Worm (Caenorhabditis elegans) whole organism, L1 larva: ENCODE measurements around the gene gpa-8.

ENCODE experiments used
- C04F5.9 ChIP-seq: sonication (generic microtip); optimal IDR thresholded peaks from 2 replicates; lab custom pipeline; 2016; ENCODE audit warnings: missing genetic modification characterization, missing compliant biosample characterization
- C34B4.2 ChIP-seq: sonication (generic microtip); optimal IDR thresholded peaks from 2 replicates; lab custom pipeline; 2017; ENCODE audit warnings: mild to moderate bottlenecking, missing genetic modification characterization, missing compliant biosample characterization
- aha-1 ChIP-seq: fragments of 150-350 bp; optimal IDR thresholded peaks from 2 replicates; lab custom pipeline; 2014; ENCODE audit warnings: missing biosample characterization, missing genetic modification characterization
- alr-1 ChIP-seq: fragments of 200-800 bp; sonication (Bioruptor generic); optimal IDR thresholded peaks from 2 replicates; lab custom pipeline; 2018; ENCODE audit warnings: borderline replicate concordance, mild to moderate bottlenecking, missing genetic modification characterization, missing compliant biosample characterization
- blmp-1 ChIP-seq: fragments of 150-350 bp; optimal IDR thresholded peaks from 2 replicates; lab custom pipeline; 2014; ENCODE audit warnings: missing biosample characterization, missing genetic modification characterization
- ceh-8 ChIP-seq: fragments of 200-800 bp; sonication (Bioruptor generic); optimal IDR thresholded peaks from 2 replicates; lab custom pipeline; 2018; ENCODE audit warnings: mild to moderate bottlenecking, missing genetic modification characterization, moderate library complexity, missing compliant biosample characterization
- ceh-90 ChIP-seq: sonication (generic microtip); optimal IDR thresholded peaks from 2 replicates; lab custom pipeline; 2016; ENCODE audit warnings: missing genetic modification characterization, missing compliant biosample characterization
- ces-1 ChIP-seq: fragments of 150-350 bp; optimal IDR thresholded peaks from 2 replicates; lab custom pipeline; 2014; ENCODE audit warnings: missing biosample characterization, missing genetic modification reagents, missing genetic modification characterization
- efl-1 ChIP-seq, 4 experiments: fragments of 150-350 bp; optimal IDR thresholded peaks in 3 of 4; peaks in 1 of 4; 1 replicate in 1 of 4; 2 replicates in 3 of 4; lab custom pipeline; 2014; ENCODE audit warnings: missing biosample characterization in 2 of 4, missing genetic modification characterization in 2 of 4, missing genetic modification reagents in 2 of 4
- egl-13 ChIP-seq: sonication (generic microtip); optimal IDR thresholded peaks from 2 replicates; lab custom pipeline; 2016; ENCODE audit warnings: missing genotype, missing genetic modification reagents, missing genetic modification characterization, missing compliant biosample characterization
- egl-27 ChIP-seq, 2 experiments: fragments of 150-350 bp in 1 of 2; sonication (generic microtip); optimal IDR thresholded peaks; 3 replicates each; lab custom pipeline; 2017 to 2018; ENCODE audit warnings: missing biosample characterization in 2 of 2, missing genetic modification characterization in 2 of 2, missing genetic modification reagents in 2 of 2
- ets-5 ChIP-seq: fragments of 200-800 bp; sonication (Bioruptor generic); IDR thresholded peaks from 2 replicates; pipeline ENCODE4 v1.3.6; 2022; ENCODE audit warnings: missing genetic modification characterization, missing compliant biosample characterization
- fkh-10 ChIP-seq: sonication (generic microtip); optimal IDR thresholded peaks from 2 replicates; lab custom pipeline; 2017; ENCODE audit warnings: missing biosample characterization, missing genetic modification reagents, missing genetic modification characterization
- fkh-4 ChIP-seq: sonication (generic microtip); optimal IDR thresholded peaks from 2 replicates; lab custom pipeline; 2016; ENCODE audit warnings: missing compliant biosample characterization, missing genetic modification characterization, borderline replicate concordance
- fkh-8 ChIP-seq: sonication (generic microtip); optimal IDR thresholded peaks from 2 replicates; lab custom pipeline; 2016; ENCODE audit warnings: mild to moderate bottlenecking, missing genetic modification characterization, missing compliant biosample characterization
- fos-1 ChIP-seq: fragments of 150-350 bp; optimal IDR thresholded peaks from 2 replicates; lab custom pipeline; 2014; ENCODE audit warnings: missing biosample characterization, missing genetic modification characterization
- grh-1 ChIP-seq: fragments of 200-800 bp; sonication (Bioruptor generic); IDR thresholded peaks from 2 replicates; pipeline ENCODE4 v1.3.6; 2022; ENCODE audit warnings: missing genetic modification reagents, missing genetic modification characterization, missing compliant biosample characterization
- hpl-2 ChIP-seq: fragments of 150-350 bp; optimal IDR thresholded peaks from 2 replicates; lab custom pipeline; 2014; ENCODE audit warnings: missing biosample characterization, missing genetic modification reagents, missing genetic modification characterization
- irx-1 ChIP-seq: sonication (generic microtip); optimal IDR thresholded peaks from 2 replicates; lab custom pipeline; 2016; ENCODE audit warnings: missing genetic modification characterization, missing compliant biosample characterization
- isw-1 ChIP-seq: fragments of 200-800 bp; sonication (Bioruptor generic); IDR thresholded peaks from 2 replicates; pipeline ENCODE4 v1.3.6; 2022; ENCODE audit warnings: missing genetic modification characterization, missing compliant biosample characterization
- jun-1 ChIP-seq: fragments of 150-350 bp; optimal IDR thresholded peaks from 2 replicates; lab custom pipeline; 2014; ENCODE audit warnings: missing biosample characterization, missing genetic modification reagents, missing genetic modification characterization
- lin-13 ChIP-seq: fragments of 150-350 bp; optimal IDR thresholded peaks from 2 replicates; lab custom pipeline; 2014; ENCODE audit warnings: missing biosample characterization, missing genetic modification reagents, missing genetic modification characterization
- lin-15B ChIP-seq: fragments of 150-350 bp; sonication (generic microtip); optimal IDR thresholded peaks from 3 replicates; lab custom pipeline; 2014; ENCODE audit warnings: missing biosample characterization, missing genetic modification characterization
- lin-39 ChIP-seq: fragments of 150-350 bp; optimal IDR thresholded peaks from 2 replicates; lab custom pipeline; 2014; ENCODE audit warnings: missing biosample characterization, missing genetic modification reagents, missing genetic modification characterization
- lsy-2 ChIP-seq, 2 experiments: fragments of 150-350 bp; optimal IDR thresholded peaks; 2 replicates each; lab custom pipeline; 2014; ENCODE audit warnings: missing biosample characterization in 2 of 2, missing genetic modification characterization in 2 of 2
- mdl-1 ChIP-seq, 2 experiments: fragments of 150-350 bp; optimal IDR thresholded peaks; 2 replicates each; lab custom pipeline; 2014 to 2017; ENCODE audit warnings: missing biosample characterization in 2 of 2, missing genetic modification characterization in 2 of 2, inconsistent platforms in 1 of 2
- mep-1 ChIP-seq: fragments of 150-350 bp; optimal IDR thresholded peaks from 2 replicates; lab custom pipeline; 2014; ENCODE audit warnings: missing biosample characterization, missing genetic modification characterization
- nhr-19 ChIP-seq: fragments of 200-800 bp; sonication (Bioruptor generic); conservative IDR thresholded peaks from 2 replicates; pipeline ENCODE4 v1.3.6; 2022; ENCODE audit warnings: missing genetic modification characterization, missing compliant biosample characterization
- nhr-20 ChIP-seq: sonication (generic microtip); optimal IDR thresholded peaks from 2 replicates; lab custom pipeline; 2016; ENCODE audit warnings: mild to moderate bottlenecking, missing genetic modification characterization, missing compliant biosample characterization
- nhr-28 ChIP-seq: fragments of 150-350 bp; optimal IDR thresholded peaks from 2 replicates; lab custom pipeline; 2014; ENCODE audit warnings: missing biosample characterization, missing genetic modification characterization
- nhr-47 ChIP-seq: sonication (generic microtip); optimal IDR thresholded peaks from 2 replicates; lab custom pipeline; 2016; ENCODE audit warnings: mild to moderate bottlenecking, missing genetic modification characterization, moderate library complexity, missing compliant biosample characterization
- nhr-71 ChIP-seq: sonication (generic microtip); optimal IDR thresholded peaks from 2 replicates; lab custom pipeline; 2016; ENCODE audit warnings: mild to moderate bottlenecking, missing genetic modification characterization, moderate library complexity, missing compliant biosample characterization
- nhr-76 ChIP-seq: sonication (generic microtip); optimal IDR thresholded peaks from 2 replicates; lab custom pipeline; 2017; ENCODE audit warnings: missing biosample characterization, missing genetic modification characterization
- nhr-77 ChIP-seq: fragments of 150-350 bp; optimal IDR thresholded peaks from 2 replicates; lab custom pipeline; 2014; ENCODE audit warnings: missing biosample characterization, missing genetic modification characterization
- nhr-85 ChIP-seq: sonication (generic microtip); peaks from one replicate; lab custom pipeline; 2016; ENCODE audit warnings: missing genetic modification characterization, inconsistent platforms, missing compliant biosample characterization
- nhr-90 ChIP-seq: sonication (generic microtip); optimal IDR thresholded peaks from 2 replicates; lab custom pipeline; 2016; ENCODE audit warnings: mild to moderate bottlenecking, missing genetic modification characterization, missing compliant biosample characterization; ENCODE audit not compliant: poor library complexity
- pag-3 ChIP-seq: sonication (generic microtip); optimal IDR thresholded peaks from 2 replicates; lab custom pipeline; 2017; ENCODE audit warnings: missing genetic modification characterization, mild to moderate bottlenecking, missing compliant biosample characterization, antibody characterized with exemption, borderline replicate concordance; ENCODE audit not compliant: insufficient read depth
- pqm-1 ChIP-seq: sonication (generic microtip); optimal IDR thresholded peaks from 3 replicates; lab custom pipeline; 2017; ENCODE audit warnings: missing biosample characterization, missing genetic modification characterization
- rnt-1 ChIP-seq: sonication (generic microtip); optimal IDR thresholded peaks from 2 replicates; lab custom pipeline; 2016; ENCODE audit warnings: mild to moderate bottlenecking, missing genetic modification characterization, moderate library complexity, missing compliant biosample characterization
- skn-1 ChIP-seq: fragments of 150-350 bp; optimal IDR thresholded peaks from 2 replicates; lab custom pipeline; 2014; ENCODE audit warnings: missing biosample characterization, missing genetic modification characterization
- snpc-4 ChIP-seq: fragments of 150-350 bp; optimal IDR thresholded peaks from 2 replicates; lab custom pipeline; 2014; ENCODE audit warnings: missing biosample characterization, missing genetic modification characterization
- snu-23 ChIP-seq: sonication (generic microtip); optimal IDR thresholded peaks from 2 replicates; lab custom pipeline; 2016; ENCODE audit warnings: missing genetic modification characterization, missing compliant biosample characterization
- sox-4 ChIP-seq: sonication (generic microtip); optimal IDR thresholded peaks from 2 replicates; lab custom pipeline; 2016; ENCODE audit warnings: missing genetic modification characterization, missing compliant biosample characterization
- swsn-7 ChIP-seq: sonication (generic microtip); optimal IDR thresholded peaks from 2 replicates; lab custom pipeline; 2016; ENCODE audit warnings: missing genetic modification characterization, missing compliant biosample characterization
- tlp-1 ChIP-seq: fragments of 150-350 bp; optimal IDR thresholded peaks from 2 replicates; lab custom pipeline; 2014; ENCODE audit warnings: missing biosample characterization, missing genetic modification characterization
- unc-130 ChIP-seq: fragments of 150-350 bp; optimal IDR thresholded peaks from 2 replicates; lab custom pipeline; 2017; ENCODE audit warnings: missing biosample characterization, missing genetic modification characterization, inconsistent platforms
- unc-30 ChIP-seq: sonication (generic microtip); optimal IDR thresholded peaks from 2 replicates; lab custom pipeline; 2017; ENCODE audit warnings: missing biosample characterization, missing genetic modification characterization
- unc-86 ChIP-seq: sonication (generic microtip); optimal IDR thresholded peaks from 2 replicates; lab custom pipeline; 2016; ENCODE audit warnings: missing genetic modification characterization, missing compliant biosample characterization
- unc-98 ChIP-seq: fragments of 200-800 bp; sonication (Bioruptor generic); IDR thresholded peaks from 2 replicates; pipeline ENCODE4 v1.3.6; 2022; ENCODE audit warnings: missing genetic modification characterization, missing compliant biosample characterization
- ztf-11 ChIP-seq, 2 experiments: sonication (generic microtip); optimal IDR thresholded peaks; 2 replicates each; lab custom pipeline; 2016 to 2017; ENCODE audit warnings: missing genetic modification characterization in 2 of 2, missing biosample characterization in 1 of 2, missing compliant biosample characterization in 1 of 2
- ztf-4 ChIP-seq: fragments of 150-350 bp; optimal IDR thresholded peaks from 2 replicates; lab custom pipeline; 2014; ENCODE audit warnings: missing biosample characterization, missing genetic modification characterization

gpa-8 gene

DNA sequence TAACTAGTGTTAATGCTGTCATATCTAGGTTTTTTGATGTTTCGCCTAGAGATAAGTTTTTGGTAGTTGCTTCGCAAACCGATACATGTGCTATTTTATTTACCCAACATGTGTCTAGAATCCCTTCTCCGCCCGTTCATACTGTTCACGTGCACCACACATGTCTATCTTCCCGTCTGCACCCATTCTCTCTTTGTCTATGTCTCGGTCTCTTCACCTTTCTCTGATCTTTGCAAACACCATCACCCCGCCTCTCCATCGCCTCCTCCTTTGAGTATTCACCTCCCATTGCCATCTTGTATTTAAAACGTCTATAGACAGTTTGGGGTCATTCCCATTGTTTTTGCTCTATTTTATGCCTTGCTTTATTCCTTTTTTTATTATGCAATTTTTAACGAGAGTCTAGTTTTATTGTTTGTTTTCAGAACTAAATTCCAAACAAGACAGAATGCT, 3.0 kb downstream of the gpa-8 start, which contains the start of gene F56H9.2 (continued):
- TF ChIP-seq ztf-11 (tag; optimal IDR thresholded peaks at IDR 0.05; lab: Kevin White, UChicago) (peak in 1 of 2 experiments; percentile 27), ceh-90 (no peak), mep-1 (tag; lab: Kevin White, UChicago) (peak; percentile 72)

DNA sequence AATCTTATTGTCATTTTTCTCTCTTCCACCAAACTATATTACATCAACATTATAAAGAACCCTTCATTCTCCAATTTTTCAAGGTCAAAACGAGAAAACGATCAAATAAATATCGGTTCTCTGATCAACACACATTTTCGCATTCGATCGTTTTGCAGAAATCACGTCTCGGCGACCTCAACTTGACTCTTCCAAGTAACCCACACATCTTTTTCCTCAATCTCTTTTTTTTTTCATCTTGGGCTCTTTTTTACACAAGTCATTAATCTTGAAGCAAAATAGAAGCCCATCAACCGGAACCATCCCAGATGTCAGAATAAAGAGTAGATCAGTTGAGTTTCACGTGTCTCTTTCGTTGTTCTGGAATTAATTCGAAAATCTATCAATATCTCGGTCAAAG, 4.0 kb downstream of the gpa-8 start:
- no peak for TF ChIP-seq ces-1
- peak; percentile 27 for TF ChIP-seq swsn-7 (tag; lab: Kevin White, UChicago)
- TF ChIP-seq sox-4 = no peak
- TF ChIP-seq nhr-19 (GFP tag; lab: Robert Waterston, UW) = peak; percentile 83
- peak; percentile 54 for TF ChIP-seq lin-39 (tag; lab: Kevin White, UChicago)
- TF ChIP-seq efl-1 (optimal IDR thresholded peaks at IDR 0.05; lab: Kevin White, UChicago) = no peak
- TF ChIP-seq efl-1 (GFP tag; optimal IDR thresholded peaks at IDR 0.05 in 1 of 2; lab: Kevin White, UChicago) = peak in 1 of 2 experiments; percentile 36
- TF ChIP-seq ceh-90 = no peak
- peak; percentile 33 for TF ChIP-seq aha-1 (tag; lab: Kevin White, UChicago)
- no peak for TF ChIP-seq nhr-76 (tag; lab: Kevin White, UChicago)
- no peak for TF ChIP-seq lin-15B (tag; lab: Kevin White, UChicago)
- TF ChIP-seq ztf-11 (tag; optimal IDR thresholded peaks at IDR 0.05; lab: Kevin White, UChicago) = no peak
- no peak for TF ChIP-seq ceh-8 (GFP tag; lab: Kevin White, UChicago)
- TF ChIP-seq nhr-20 (tag; lab: Kevin White, UChicago) = peak; percentile 82
- peak; percentile 15 for TF ChIP-seq irx-1
- TF ChIP-seq egl-13 (tag; lab: Kevin White, UChicago) = no peak
- TF ChIP-seq fkh-8 (tag; lab: Kevin White, UChicago) = no peak
- no peak for TF ChIP-seq tlp-1 (tag; lab: Kevin White, UChicago)
- TF ChIP-seq unc-130 (tag; lab: Kevin White, UChicago) = peak; percentile 27
- TF ChIP-seq nhr-90 (tag; lab: Kevin White, UChicago) = no peak
- no peak for TF ChIP-seq C04F5.9 (tag; lab: Kevin White, UChicago)
- no peak for TF ChIP-seq pag-3
- TF ChIP-seq unc-30 (tag; lab: Kevin White, UChicago) = no peak
- TF ChIP-seq grh-1 (GFP tag; lab: Robert Waterston, UW) = no peak
- TF ChIP-seq unc-86 = no peak
- TF ChIP-seq C34B4.2 (tag; lab: Kevin White, UChicago) = no peak
- no peak for TF ChIP-seq egl-27 (tag; optimal IDR thresholded peaks at IDR 0.05; lab: Kevin White, UChicago)
- TF ChIP-seq jun-1 = no peak
- no peak for TF ChIP-seq lin-13
- TF ChIP-seq nhr-85 (tag; lab: Kevin White, UChicago) = peak; percentile 85
- TF ChIP-seq ztf-4 (tag; lab: Kevin White, UChicago) = no peak
- TF ChIP-seq skn-1 = no peak
- TF ChIP-seq nhr-71 = peak; percentile 91
- TF ChIP-seq nhr-47 = peak; percentile 12
- no peak for TF ChIP-seq snu-23
- no peak for TF ChIP-seq hpl-2 (GFP tag; lab: Kevin White, UChicago)
- peak; percentile 54 for TF ChIP-seq blmp-1
- no peak for TF ChIP-seq snpc-4 (tag; lab: Kevin White, UChicago)
- TF ChIP-seq alr-1 (tag; lab: Kevin White, UChicago) = no peak
- no peak for TF ChIP-seq ets-5 (GFP tag; lab: Robert Waterston, UW)
- TF ChIP-seq unc-98 (GFP tag; lab: Robert Waterston, UW) = no peak
- TF ChIP-seq mep-1 (tag; lab: Kevin White, UChicago) = no peak
- TF ChIP-seq fkh-10 = no peak
- no peak for TF ChIP-seq nhr-28 (tag; lab: Kevin White, UChicago)
- TF ChIP-seq fkh-4 = peak; percentile 78
- no peak for TF ChIP-seq nhr-77 (tag; lab: Kevin White, UChicago)
- no peak for TF ChIP-seq isw-1 (GFP tag; lab: Robert Waterston, UW)
- TF ChIP-seq mdl-1 (tag; optimal IDR thresholded peaks at IDR 0.05; lab: Kevin White, UChicago) = peak in 1 of 2 experiments; percentile 3
- no peak for TF ChIP-seq pqm-1 (tag; lab: Kevin White, UChicago)
- TF ChIP-seq fos-1 (tag; lab: Kevin White, UChicago) = no peak
- TF ChIP-seq rnt-1 (tag; lab: Kevin White, UChicago) = peak; percentile 88
- TF ChIP-seq lsy-2 (tag; optimal IDR thresholded peaks at IDR 0.05; lab: Kevin White, UChicago) = peak; percentile 22 to 49
